Worm (Caenorhabditis elegans) whole organism, L1 larva: ENCODE measurements around the gene npr-32.
A peak's percentile ranks its signal among the peaks of the same experiment; 100 is the strongest.

Source experiments
- C34B4.2 ChIP-seq: sonication (generic microtip); optimal IDR thresholded peaks from 2 replicates; lab custom pipeline; 2017; ENCODE audit warnings: mild to moderate bottlenecking, missing genetic modification characterization, missing compliant biosample characterization
- F16B12.6 ChIP-seq: fragments of 150-350 bp; optimal IDR thresholded peaks from 2 replicates; lab custom pipeline; 2014; ENCODE audit warnings: missing biosample characterization, missing genetic modification characterization
- Y116A8C.19 ChIP-seq: sonication (generic microtip); optimal IDR thresholded peaks from 2 replicates; lab custom pipeline; 2016; ENCODE audit warnings: missing compliant biosample characterization, missing genetic modification characterization, borderline replicate concordance
- alr-1 ChIP-seq: fragments of 200-800 bp; sonication (Bioruptor generic); optimal IDR thresholded peaks from 2 replicates; lab custom pipeline; 2018; ENCODE audit warnings: borderline replicate concordance, mild to moderate bottlenecking, missing genetic modification characterization, missing compliant biosample characterization
- ces-1 ChIP-seq: fragments of 150-350 bp; optimal IDR thresholded peaks from 2 replicates; lab custom pipeline; 2014; ENCODE audit warnings: missing biosample characterization, missing genetic modification reagents, missing genetic modification characterization
- dpl-1 ChIP-seq, 3 experiments: fragments of 150-350 bp in 2 of 3; sonication (generic microtip) in 1 of 3; optimal IDR thresholded peaks; 2 replicates each; lab custom pipeline; 2014 to 2017; ENCODE audit warnings: missing biosample characterization in 3 of 3, missing genetic modification characterization in 3 of 3, missing genetic modification reagents in 3 of 3
- elt-2 ChIP-seq: sonication (generic microtip); optimal IDR thresholded peaks from 2 replicates; lab custom pipeline; 2016; ENCODE audit warnings: missing genetic modification characterization, mild to moderate bottlenecking, inconsistent platforms, missing compliant biosample characterization, missing genetic modification reagents
- elt-3 ChIP-seq, 6 experiments: fragments of 150-350 bp in 1 of 6; sonication (generic microtip); optimal IDR thresholded peaks; 2 replicates each; lab custom pipeline; 2017 to 2018; ENCODE audit warnings: missing biosample characterization in 6 of 6, missing genetic modification characterization in 6 of 6, inconsistent platforms in 1 of 6
- grh-1 ChIP-seq: fragments of 200-800 bp; sonication (Bioruptor generic); IDR thresholded peaks from 2 replicates; pipeline ENCODE4 v1.3.6; 2022; ENCODE audit warnings: missing genetic modification reagents, missing genetic modification characterization, missing compliant biosample characterization
- hlh-17 ChIP-seq: fragments of 200-800 bp; sonication (Bioruptor generic); optimal IDR thresholded peaks from 2 replicates; lab custom pipeline; 2018; ENCODE audit warnings: missing genetic modification characterization, mild to moderate bottlenecking, missing compliant biosample characterization, moderate library complexity, borderline replicate concordance
- lin-14 ChIP-seq: fragments of 200-800 bp; sonication (Bioruptor generic); optimal IDR thresholded peaks from 2 replicates; lab custom pipeline; 2018; ENCODE audit warnings: mild to moderate bottlenecking, missing genetic modification characterization, moderate library complexity, missing compliant biosample characterization
- mef-2 ChIP-seq: fragments of 150-350 bp; optimal IDR thresholded peaks from 2 replicates; lab custom pipeline; 2014; ENCODE audit warnings: missing biosample characterization, missing genetic modification characterization
- nhr-11 ChIP-seq: fragments of 150-350 bp; optimal IDR thresholded peaks from 2 replicates; lab custom pipeline; 2014; ENCODE audit warnings: missing biosample characterization, missing genetic modification characterization
- nhr-47 ChIP-seq: sonication (generic microtip); optimal IDR thresholded peaks from 2 replicates; lab custom pipeline; 2016; ENCODE audit warnings: mild to moderate bottlenecking, missing genetic modification characterization, moderate library complexity, missing compliant biosample characterization
- nhr-76 ChIP-seq: sonication (generic microtip); optimal IDR thresholded peaks from 2 replicates; lab custom pipeline; 2017; ENCODE audit warnings: missing biosample characterization, missing genetic modification characterization
- pag-3 ChIP-seq: sonication (generic microtip); optimal IDR thresholded peaks from 2 replicates; lab custom pipeline; 2017; ENCODE audit warnings: missing genetic modification characterization, mild to moderate bottlenecking, missing compliant biosample characterization, antibody characterized with exemption, borderline replicate concordance; ENCODE audit not compliant: insufficient read depth
- pqm-1 ChIP-seq: sonication (generic microtip); optimal IDR thresholded peaks from 3 replicates; lab custom pipeline; 2017; ENCODE audit warnings: missing biosample characterization, missing genetic modification characterization
- rnt-1 ChIP-seq: sonication (generic microtip); optimal IDR thresholded peaks from 2 replicates; lab custom pipeline; 2016; ENCODE audit warnings: mild to moderate bottlenecking, missing genetic modification characterization, moderate library complexity, missing compliant biosample characterization
- sup-37 ChIP-seq: fragments of 200-800 bp; sonication (Bioruptor generic); optimal IDR thresholded peaks from 2 replicates; lab custom pipeline; 2018; ENCODE audit warnings: mild to moderate bottlenecking, missing genetic modification characterization, missing compliant biosample characterization
- tbx-2 ChIP-seq: sonication (generic microtip); optimal IDR thresholded peaks from 2 replicates; lab custom pipeline; 2016; ENCODE audit warnings: missing genetic modification characterization, missing compliant biosample characterization
- vab-15 ChIP-seq: sonication (generic microtip); optimal IDR thresholded peaks from 2 replicates; lab custom pipeline; 2017; ENCODE audit warnings: missing genotype, mild to moderate bottlenecking, missing genetic modification characterization, missing compliant biosample characterization
- zip-4 ChIP-seq: fragments of 200-800 bp; sonication (Bioruptor generic); optimal IDR thresholded peaks from 2 replicates; lab custom pipeline; 2018; ENCODE audit warnings: mild to moderate bottlenecking, missing genetic modification characterization, moderate library complexity, missing compliant biosample characterization
- ztf-11 ChIP-seq, 2 experiments: sonication (generic microtip); optimal IDR thresholded peaks; 2 replicates each; lab custom pipeline; 2016 to 2017; ENCODE audit warnings: missing genetic modification characterization in 2 of 2, missing biosample characterization in 1 of 2, missing compliant biosample characterization in 1 of 2
- ztf-4 ChIP-seq: fragments of 150-350 bp; optimal IDR thresholded peaks from 2 replicates; lab custom pipeline; 2014; ENCODE audit warnings: missing biosample characterization, missing genetic modification characterization

Gene npr-32

DNA sequence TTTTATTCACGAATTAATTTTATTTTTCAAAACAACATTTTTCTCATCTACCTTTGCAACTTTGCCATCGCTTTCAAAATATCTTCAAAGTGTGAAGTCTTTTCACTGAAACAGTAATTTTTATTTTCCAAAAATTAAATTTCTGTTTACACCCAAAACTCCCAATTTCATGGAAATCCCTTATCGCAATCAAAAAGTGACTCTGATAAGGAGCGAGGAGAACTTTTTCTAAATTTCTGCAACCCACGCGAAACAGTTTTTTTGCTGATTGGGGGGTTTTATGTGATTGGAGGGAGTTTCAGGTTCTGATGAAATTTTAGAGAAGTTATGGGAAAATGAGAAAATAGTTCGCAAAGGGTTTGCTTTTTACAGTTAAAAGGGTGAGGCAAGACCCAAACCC, 51.3 kb downstream of the npr-32 start:
- TF ChIP-seq C34B4.2 (tag; lab: Kevin White, UChicago) (no peak), nhr-47 (tag; lab: Kevin White, UChicago) (no peak), sup-37 (GFP tag; lab: Kevin White, UChicago) (no peak), ces-1 (GFP tag; lab: Kevin White, UChicago) (no peak), ztf-4 (tag; lab: Kevin White, UChicago) (no peak), elt-2 (tag; lab: Kevin White, UChicago) (peak; percentile 4), nhr-11 (tag; lab: Kevin White, UChicago) (no peak), rnt-1 (tag; lab: Kevin White, UChicago) (no peak), Y116A8C.19 (tag; lab: Kevin White, UChicago) (no peak), zip-4 (GFP tag; lab: Kevin White, UChicago) (no peak), F16B12.6 (tag; lab: Kevin White, UChicago) (no peak), pqm-1 (peak; percentile 88), lin-14 (no peak), ztf-11 (tag; optimal IDR thresholded peaks at IDR 0.05; lab: Kevin White, UChicago) (no peak), tbx-2 (tag; lab: Kevin White, UChicago) (no peak)
- TF ChIP-seq, all 84 proteins: peak for 2

DNA sequence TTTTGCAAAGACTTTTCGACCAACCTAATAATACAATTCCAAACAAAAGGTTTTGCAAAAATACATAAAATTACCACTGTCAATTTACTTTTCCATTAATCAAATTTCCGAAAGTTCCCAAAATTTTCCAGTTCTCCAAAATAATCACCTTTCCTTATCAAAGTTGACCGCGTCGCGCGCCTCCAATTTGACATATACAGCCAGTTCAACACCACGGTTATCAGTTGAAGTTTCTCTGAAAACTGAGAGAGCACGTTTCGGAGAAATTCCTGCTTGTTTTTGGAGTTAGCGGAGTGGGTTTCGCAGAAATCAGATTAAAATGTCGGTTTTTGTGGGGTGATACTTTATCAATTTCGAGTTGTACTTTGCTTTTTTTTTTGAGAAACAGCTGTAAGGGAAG, 51.8 kb downstream of the npr-32 start:
- TF ChIP-seq alr-1 (tag; lab: Kevin White, UChicago) (no peak), pqm-1 (peak; percentile 73), dpl-1 (GFP tag; optimal IDR thresholded peaks at IDR 0.05; lab: Kevin White, UChicago) (no peak), elt-2 (tag; lab: Kevin White, UChicago) (peak; percentile 59)

DNA sequence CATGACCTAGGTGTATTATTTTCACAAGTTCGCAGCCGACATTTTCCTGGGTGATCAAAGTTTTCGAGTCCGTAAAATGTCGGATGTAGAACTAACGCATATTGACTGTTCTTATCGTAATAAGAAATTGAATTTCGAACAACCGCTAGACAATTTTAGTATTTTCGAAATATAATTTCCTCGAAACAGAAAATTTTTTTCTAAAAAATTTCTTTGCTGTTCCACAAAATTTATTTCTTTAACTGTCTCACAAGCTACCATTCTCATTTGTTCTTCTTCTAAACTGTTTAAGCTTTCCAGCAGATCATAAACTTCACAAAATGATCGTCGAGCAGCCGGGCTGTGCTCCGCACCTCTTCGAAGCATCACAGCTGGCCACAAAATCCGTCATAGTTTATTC, 54.7 kb downstream of the npr-32 start, which contains the start of gene C52D10.3:
Gene C52D10.3, plus strand, starts transcription at position 301 of the 400 bp plus-strand sequence.
- TF ChIP-seq vab-15 (tag; lab: Kevin White, UChicago), result no peak
- TF ChIP-seq mef-2 (tag; lab: Kevin White, UChicago), result no peak
- TF ChIP-seq pag-3 (tag; lab: Kevin White, UChicago), result no peak
- TF ChIP-seq hlh-17 (GFP tag; lab: Kevin White, UChicago), result no peak
- TF ChIP-seq ztf-4 (tag; lab: Kevin White, UChicago), result no peak
- TF ChIP-seq elt-2 (tag; lab: Kevin White, UChicago), result no peak
- no peak for TF ChIP-seq grh-1 (GFP tag; lab: Robert Waterston, UW)
- no peak for TF ChIP-seq rnt-1 (tag; lab: Kevin White, UChicago)
- TF ChIP-seq elt-3 (tag; optimal IDR thresholded peaks at IDR 0.05; lab: Kevin White, UChicago), result no peak
- no peak for TF ChIP-seq dpl-1 (GFP tag; optimal IDR thresholded peaks at IDR 0.05; lab: Kevin White, UChicago)
- TF ChIP-seq alr-1 (tag; lab: Kevin White, UChicago), result no peak
- no peak for TF ChIP-seq nhr-76
